Worm (Caenorhabditis elegans) whole organism, midembryonic: ENCODE data around the gene F38G1.3.

ENCODE experiments used
- flt-1 ChIP-seq: fragments of 200-800 bp; sonication (Bioruptor generic); IDR thresholded peaks from 2 replicates; pipeline ENCODE4 v1.3.6; 2022; ENCODE audit warnings: missing genetic modification characterization, missing compliant biosample characterization
- klf-2 ChIP-seq: fragments of 200-800 bp; sonication (Bioruptor generic); conservative IDR thresholded peaks from 2 replicates; pipeline ENCODE4 v1.3.6; 2022; ENCODE audit warnings: missing genetic modification reagents, missing genetic modification characterization, missing compliant biosample characterization
- med-1 ChIP-seq: sonication (generic microtip); optimal IDR thresholded peaks from 2 replicates; lab custom pipeline; 2017; ENCODE audit warnings: missing genetic modification characterization, mild to moderate bottlenecking, missing compliant biosample characterization, antibody characterized with exemption, missing genetic modification reagents; ENCODE audit not compliant: insufficient read depth
- ref-1 ChIP-seq: fragments of 200-800 bp; sonication (Bioruptor generic); conservative IDR thresholded peaks from 2 replicates; pipeline ENCODE4 v1.3.6; 2022; ENCODE audit warnings: missing genetic modification reagents, missing genetic modification characterization, missing compliant biosample characterization
- tab-1 ChIP-seq: fragments of 200-800 bp; sonication (Bioruptor generic); IDR thresholded peaks from 2 replicates; pipeline ENCODE4 v1.3.6; 2022; ENCODE audit warnings: missing genetic modification characterization, missing compliant biosample characterization
- ztf-29 ChIP-seq: fragments of 200-800 bp; sonication (Bioruptor generic); IDR thresholded peaks from 2 replicates; pipeline ENCODE4 v1.3.6; 2022; ENCODE audit warnings: missing genetic modification reagents, missing genetic modification characterization, missing compliant biosample characterization

DNA sequence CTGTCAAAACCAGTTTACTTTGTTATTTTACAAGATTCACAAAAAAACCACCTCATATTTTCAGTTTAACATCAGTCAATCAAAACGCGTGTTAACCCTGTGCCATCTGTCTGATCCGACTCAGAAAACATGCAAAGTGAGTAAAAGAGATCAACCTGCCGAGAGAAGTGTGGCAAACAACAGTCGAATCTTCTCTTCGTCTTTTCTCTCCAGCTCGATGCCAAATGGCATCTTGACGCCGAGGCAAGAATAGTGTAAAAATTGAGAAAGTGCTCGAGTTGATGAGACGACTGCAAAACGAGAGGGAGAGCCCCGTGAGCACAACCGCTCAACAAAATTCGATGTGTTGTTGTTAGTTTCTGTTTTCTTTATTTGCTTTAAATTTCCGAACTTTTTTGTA lies 16.6 kb downstream of the F38G1.3 start, which contains the start of gene B0310.1:
- TF ChIP-seq ref-1 (GFP tag; lab: Robert Waterston, UW): no peak
- TF ChIP-seq ztf-29: no peak
- no peak for TF ChIP-seq med-1 (GFP tag; lab: Kevin White, UChicago)
- TF ChIP-seq tab-1 (GFP tag; lab: Robert Waterston, UW): no peak
- TF ChIP-seq flt-1 (GFP tag; lab: Robert Waterston, UW): no peak
- TF ChIP-seq klf-2 (GFP tag; lab: Robert Waterston, UW): no peak
